Fruit fly (Drosophila melanogaster): ENCODE measurements around the gene Gs1.

Gs1 gene

DNA sequence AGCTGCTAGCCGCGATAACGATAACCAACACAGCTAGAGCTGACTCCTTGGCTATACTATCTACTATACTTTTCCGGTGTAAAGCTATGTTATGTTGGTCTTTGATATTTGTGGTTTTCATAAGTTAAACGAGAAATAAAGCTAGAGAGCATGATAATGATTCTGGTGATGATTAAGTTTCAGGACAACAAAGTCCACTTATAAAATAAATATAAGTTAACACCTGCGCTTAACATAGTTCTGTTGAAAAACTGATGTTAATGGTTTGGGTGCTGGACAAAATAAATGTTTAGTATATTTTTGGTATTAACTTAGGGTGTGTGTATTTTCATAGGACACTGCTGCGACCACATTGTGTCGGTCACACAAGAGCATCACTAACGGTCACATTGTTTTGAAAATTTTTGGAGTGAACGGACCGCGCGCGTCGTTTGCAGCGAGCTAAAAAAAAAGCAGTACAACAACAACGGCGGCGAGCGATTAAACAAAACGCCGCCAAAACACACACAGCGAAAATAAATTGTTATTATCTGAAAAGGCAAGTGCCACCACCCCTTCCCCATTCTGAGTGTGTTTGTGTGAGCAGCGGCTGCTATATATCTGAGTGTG, 26.9 kb downstream of the Gs1 start, which contains the start of the genes CG33635 and spen (continued):
- no peak for TF ChIP-seq CG1832 (GFP tag; optimal IDR thresholded peaks at IDR 0.05)
- peak; percentile 36 for TF ChIP-seq fd64A (GFP tag; optimal IDR thresholded peaks at IDR 0.05)
- TF ChIP-seq pan (optimal IDR thresholded peaks at IDR 0.05), result no peak
- TF ChIP-seq pan (GFP tag; optimal IDR thresholded peaks at IDR 0.05 in 1 of 2, IDR thresholded peaks at IDR 0.05 in 1 of 2), result no peak
- no peak for TF ChIP-seq usp (GFP tag; optimal IDR thresholded peaks at IDR 0.05)
- no peak for TF ChIP-seq yki (optimal IDR thresholded peaks at IDR 0.05)
- TF ChIP-seq NC2β (GFP tag; optimal IDR thresholded peaks at IDR 0.05), result peak; percentile 37
- TF ChIP-seq mld (GFP tag; IDR thresholded peaks at IDR 0.05; ENCODE audit: partially characterized antibody), result no peak
- peak; percentile 35 for TF ChIP-seq Spps (tag; optimal IDR thresholded peaks at IDR 0.05)
- TF ChIP-seq Sry-β (GFP tag; optimal IDR thresholded peaks at IDR 0.05), result peak; percentile 94
- no peak for TF ChIP-seq TFAM (GFP tag; optimal IDR thresholded peaks at IDR 0.05)
- TF ChIP-seq CG7928 (GFP tag; optimal IDR thresholded peaks at IDR 0.05), result no peak
- TF ChIP-seq Asciz (GFP tag; optimal IDR thresholded peaks at IDR 0.05), result peak; percentile 40
- TF ChIP-seq mirr (GFP tag; optimal IDR thresholded peaks at IDR 0.05), result peak; percentile 80
- TF ChIP-seq CG10462 (GFP tag; optimal IDR thresholded peaks at IDR 0.05), result no peak
- peak; percentile 46 for TF ChIP-seq CG3281 (GFP tag; optimal IDR thresholded peaks at IDR 0.05)
- TF ChIP-seq ara (GFP tag; IDR thresholded peaks at IDR 0.05), result no peak
- no peak for TF ChIP-seq CG31388 (GFP tag; optimal IDR thresholded peaks at IDR 0.05)
- no peak for TF ChIP-seq Ets65A (GFP tag)
- TF ChIP-seq CG10366 (GFP tag; IDR thresholded peaks at IDR 0.05), result no peak
- no peak for TF ChIP-seq danr (GFP tag; IDR thresholded peaks at IDR 0.05)
- no peak for TF ChIP-seq CG3726 (GFP tag; IDR thresholded peaks at IDR 0.05)
- no peak for TF ChIP-seq br (optimal IDR thresholded peaks at IDR 0.05)
- no peak for TF ChIP-seq CG11456 (GFP tag; IDR thresholded peaks at IDR 0.05)
- peak; percentile 4 for TF ChIP-seq CG7839 (tag; optimal IDR thresholded peaks at IDR 0.05)
- no peak for TF ChIP-seq CG32772 (GFP tag; IDR thresholded peaks at IDR 0.05)
- peak; percentile 26 for TF ChIP-seq MESR4 (GFP tag; optimal IDR thresholded peaks at IDR 0.05)
- peak; percentile 35 for TF ChIP-seq CG12219 (GFP tag; optimal IDR thresholded peaks at IDR 0.05)
- no peak for TF ChIP-seq CG6254 (GFP tag; optimal IDR thresholded peaks at IDR 0.05)
- TF ChIP-seq pros (GFP tag; optimal IDR thresholded peaks at IDR 0.05), result peak; percentile 59
- no peak for TF ChIP-seq CG10274 (GFP tag; optimal IDR thresholded peaks at IDR 0.05)
- TF ChIP-seq oc (tag; optimal IDR thresholded peaks at IDR 0.05), result peak; percentile 43
- peak; percentile 13 for TF ChIP-seq CG4617 (GFP tag; optimal IDR thresholded peaks at IDR 0.05; ENCODE audit: borderline replicate concordance)
- no peak for TF ChIP-seq Mrtf (GFP tag; IDR thresholded peaks at IDR 0.05)
- no peak for TF ChIP-seq CG4854 (GFP tag; optimal IDR thresholded peaks at IDR 0.05)
- TF ChIP-seq Hr39 (optimal IDR thresholded peaks at IDR 0.05), result no peak
- no peak for TF ChIP-seq vvl (GFP tag; IDR thresholded peaks at IDR 0.05)
- no peak for TF ChIP-seq mam (GFP tag; optimal IDR thresholded peaks at IDR 0.05)
- TF ChIP-seq en (GFP tag; optimal IDR thresholded peaks at IDR 0.05), result no peak
- no peak for TF ChIP-seq sens-2 (GFP tag; IDR thresholded peaks at IDR 0.05)
- TF ChIP-seq CG12155 (GFP tag; optimal IDR thresholded peaks at IDR 0.05), result peak; percentile 1
- peak; percentile 92 for TF ChIP-seq ash1 (GFP tag; optimal IDR thresholded peaks at IDR 0.05)
- TF ChIP-seq CG12769 (tag; optimal IDR thresholded peaks at IDR 0.05), result peak; percentile 35
- no peak for TF ChIP-seq Nf-YA (GFP tag; IDR thresholded peaks at IDR 0.05)
- no peak for TF ChIP-seq Dref (GFP tag; IDR thresholded peaks at IDR 0.05)
- TF ChIP-seq Hr51 (GFP tag; optimal IDR thresholded peaks at IDR 0.05), result peak in 1 of 2 experiments; percentile 23
- TF ChIP-seq Aef1 (GFP tag; IDR thresholded peaks at IDR 0.05), result no peak
- TF ChIP-seq Elba2 (GFP tag; optimal IDR thresholded peaks at IDR 0.05), result no peak
- TF ChIP-seq da (GFP tag; optimal IDR thresholded peaks at IDR 0.05), result no peak
- TF ChIP-seq gcm2 (GFP tag; optimal IDR thresholded peaks at IDR 0.05), result no peak
- TF ChIP-seq odd (GFP tag; optimal IDR thresholded peaks at IDR 0.05), result no peak
- peak in 1 of 2 experiments; percentile 2 for TF ChIP-seq bsh (GFP tag; optimal IDR thresholded peaks at IDR 0.05)

Data from whole organism, embryonic.